Worm (Caenorhabditis elegans) whole organism, young adult: ENCODE measurements around the gene Y32G9A.5.
A peak's percentile ranks its signal among the peaks of the same experiment; 100 is the strongest.

Experiments used
- B0261.1 ChIP-seq: sonication (generic microtip); optimal IDR thresholded peaks from 2 replicates; lab custom pipeline; 2016; ENCODE audit warnings: mild to moderate bottlenecking, missing genetic modification characterization, moderate library complexity, missing compliant biosample characterization
- B0336.3 ChIP-seq: fragments of 200-800 bp; sonication (Bioruptor generic); IDR thresholded peaks from 2 replicates; pipeline ENCODE4 v1.3.6; 2022; ENCODE audit warnings: missing genetic modification characterization, missing compliant biosample characterization
- C06A6.2 ChIP-seq: fragments of 200-800 bp; sonication (Bioruptor generic); conservative IDR thresholded peaks from 2 replicates; pipeline ENCODE4 v1.3.6; 2022; ENCODE audit warnings: missing genetic modification characterization, missing compliant biosample characterization
- D2030.7 ChIP-seq: fragments of 200-800 bp; sonication (Bioruptor generic); IDR thresholded peaks from 2 replicates; pipeline ENCODE4 v1.3.6; 2022; ENCODE audit warnings: missing genetic modification reagents, missing genetic modification characterization, missing compliant biosample characterization
- F37B4.10 ChIP-seq: fragments of 200-800 bp; sonication (Bioruptor generic); IDR thresholded peaks from 2 replicates; pipeline ENCODE4 v1.3.6; 2022; ENCODE audit warnings: missing genetic modification characterization, missing compliant biosample characterization
- F39B2.1 ChIP-seq: fragments of 200-800 bp; sonication (Bioruptor generic); IDR thresholded peaks from 2 replicates; pipeline ENCODE4 v1.3.6; 2022; ENCODE audit warnings: missing genetic modification reagents, missing genetic modification characterization, missing compliant biosample characterization
- F49E8.2 ChIP-seq: sonication (generic microtip); optimal IDR thresholded peaks from 3 replicates; lab custom pipeline; 2017; ENCODE audit warnings: missing genetic modification characterization, mild to moderate bottlenecking, missing compliant biosample characterization, antibody characterized with exemption, moderate library complexity; ENCODE audit not compliant: insufficient read depth
- F52B5.7 ChIP-seq: sonication (generic microtip); optimal IDR thresholded peaks from 2 replicates; lab custom pipeline; 2016; ENCODE audit warnings: mild to moderate bottlenecking, missing genetic modification characterization, missing compliant biosample characterization
- K12H6.12 ChIP-seq: fragments of 200-800 bp; sonication (Bioruptor generic); optimal IDR thresholded peaks from 2 replicates; lab custom pipeline; 2018; ENCODE audit warnings: mild to moderate bottlenecking, missing genetic modification characterization, missing compliant biosample characterization
- T26A5.8 ChIP-seq: sonication (generic microtip); optimal IDR thresholded peaks from 2 replicates; lab custom pipeline; 2016; ENCODE audit warnings: missing genetic modification characterization, missing compliant biosample characterization
- Y56A3A.18 ChIP-seq: fragments of 200-800 bp; sonication (Bioruptor generic); IDR thresholded peaks from 2 replicates; pipeline ENCODE4 v1.3.6; 2022; ENCODE audit warnings: missing genetic modification reagents, missing genetic modification characterization, missing compliant biosample characterization
- Y79H2A.3 ChIP-seq: fragments of 200-800 bp; sonication (Bioruptor generic); conservative IDR thresholded peaks from 2 replicates; pipeline ENCODE4 v1.3.6; 2022; ENCODE audit warnings: missing genetic modification reagents, missing genetic modification characterization, missing compliant biosample characterization
- Y95B8A.8 ChIP-seq: fragments of 200-800 bp; sonication (Bioruptor generic); IDR thresholded peaks from 2 replicates; pipeline ENCODE4 v1.3.6; 2022; ENCODE audit warnings: missing genetic modification reagents, missing genetic modification characterization, missing compliant biosample characterization
- ama-1 ChIP-seq, 3 experiments: fragments of 150-350 bp in 1 of 3; sonication (generic microtip) in 2 of 3; optimal IDR thresholded peaks; 2 replicates each; lab custom pipeline; 2014 to 2018; ENCODE audit warnings: missing biosample characterization in 2 of 3, missing genetic modification characterization in 2 of 3, missing genetic modification reagents in 2 of 3
- aptf-3 ChIP-seq: fragments of 200-800 bp; sonication (Bioruptor generic); IDR thresholded peaks from 2 replicates; pipeline ENCODE4 v1.3.6; 2022; ENCODE audit warnings: missing genetic modification characterization, missing compliant biosample characterization
- atf-7 ChIP-seq: sonication (generic microtip); optimal IDR thresholded peaks from 2 replicates; lab custom pipeline; 2017; ENCODE audit warnings: mild to moderate bottlenecking, missing genetic modification characterization, missing compliant biosample characterization
- attf-5 ChIP-seq: fragments of 200-800 bp; sonication (Bioruptor generic); optimal IDR thresholded peaks from 2 replicates; lab custom pipeline; 2018; ENCODE audit warnings: mild to moderate bottlenecking, missing genetic modification characterization, missing compliant biosample characterization
- bed-2 ChIP-seq: fragments of 200-800 bp; sonication (Bioruptor generic); IDR thresholded peaks from 2 replicates; pipeline ENCODE4 v1.3.6; 2022; ENCODE audit warnings: missing genetic modification reagents, missing genetic modification characterization, missing compliant biosample characterization
- cebp-2 ChIP-seq: fragments of 200-800 bp; sonication (Bioruptor generic); IDR thresholded peaks from 2 replicates; pipeline ENCODE4 v1.3.6; 2022; ENCODE audit warnings: missing genetic modification characterization, missing compliant biosample characterization
- ceh-40 ChIP-seq: fragments of 200-800 bp; sonication (Bioruptor generic); IDR thresholded peaks from 2 replicates; pipeline ENCODE4 v1.3.6; 2022; ENCODE audit warnings: missing genetic modification characterization, missing compliant biosample characterization
- chd-7 ChIP-seq: sonication (generic microtip); optimal IDR thresholded peaks from 2 replicates; lab custom pipeline; 2016; ENCODE audit warnings: mild to moderate bottlenecking, missing genetic modification characterization, moderate library complexity, missing compliant biosample characterization
- dox-1 ChIP-seq: fragments of 200-800 bp; sonication (Bioruptor generic); IDR thresholded peaks from 2 replicates; pipeline ENCODE4 v1.3.6; 2022; ENCODE audit warnings: missing genetic modification reagents, missing genetic modification characterization, missing compliant biosample characterization
- dpff-1 ChIP-seq: sonication (generic microtip); optimal IDR thresholded peaks from 2 replicates; lab custom pipeline; 2017; ENCODE audit warnings: mild to moderate bottlenecking, missing genetic modification characterization, missing compliant biosample characterization
- egl-44 ChIP-seq: fragments of 200-800 bp; sonication (Bioruptor generic); IDR thresholded peaks from 2 replicates; pipeline ENCODE4 v1.3.6; 2022; ENCODE audit warnings: missing genetic modification reagents, missing genetic modification characterization, missing compliant biosample characterization
- egrh-3 ChIP-seq: fragments of 200-800 bp; sonication (Bioruptor generic); IDR thresholded peaks from 2 replicates; pipeline ENCODE4 v1.3.6; 2022; ENCODE audit warnings: missing genetic modification reagents, missing genetic modification characterization, missing compliant biosample characterization
- ekl-4 ChIP-seq: fragments of 200-800 bp; sonication (Bioruptor generic); IDR thresholded peaks from 2 replicates; pipeline ENCODE4 v1.3.6; 2022; ENCODE audit warnings: missing genetic modification reagents, missing genetic modification characterization, missing compliant biosample characterization
- gei-17 ChIP-seq: fragments of 200-800 bp; sonication (Bioruptor generic); optimal IDR thresholded peaks from 2 replicates; lab custom pipeline; 2018; ENCODE audit warnings: mild to moderate bottlenecking, missing genetic modification characterization, missing compliant biosample characterization
- him-1 ChIP-seq: sonication (generic microtip); optimal IDR thresholded peaks from 2 replicates; lab custom pipeline; 2016; ENCODE audit warnings: missing genotype, missing genetic modification reagents, missing genetic modification characterization, missing compliant biosample characterization
- hlh-12 ChIP-seq: sonication (generic microtip); optimal IDR thresholded peaks from 2 replicates; lab custom pipeline; 2016; ENCODE audit warnings: missing genetic modification characterization, missing compliant biosample characterization
- hmg-1.2 ChIP-seq: fragments of 200-800 bp; sonication (Bioruptor generic); IDR thresholded peaks from 2 replicates; pipeline ENCODE4 v1.3.6; 2022; ENCODE audit warnings: missing genetic modification reagents, missing genetic modification characterization, missing compliant biosample characterization
- hrde-1 ChIP-seq: sonication (generic microtip); optimal IDR thresholded peaks from 2 replicates; lab custom pipeline; 2016; ENCODE audit warnings: missing genetic modification characterization, mild to moderate bottlenecking, missing compliant biosample characterization, moderate library complexity, missing genotype, missing genetic modification reagents, borderline replicate concordance
- let-607 ChIP-seq, 2 experiments: fragments of 200-800 bp in 1 of 2; sonication (Bioruptor generic) in 1 of 2; sonication (generic microtip) in 1 of 2; optimal IDR thresholded peaks; 2 replicates each; lab custom pipeline; 2016 to 2018; ENCODE audit warnings: mild to moderate bottlenecking in 2 of 2, missing compliant biosample characterization in 2 of 2, missing genetic modification characterization in 2 of 2, moderate library complexity in 2 of 2, missing genotype in 1 of 2
- lin-26 ChIP-seq: fragments of 200-800 bp; sonication (Bioruptor generic); IDR thresholded peaks from 2 replicates; pipeline ENCODE4 v1.3.6; 2022; ENCODE audit warnings: missing genetic modification reagents, missing genetic modification characterization, missing compliant biosample characterization
- lin-54 ChIP-seq: fragments of 200-800 bp; sonication (Bioruptor generic); optimal IDR thresholded peaks from 2 replicates; lab custom pipeline; 2018; ENCODE audit warnings: mild to moderate bottlenecking, missing genetic modification characterization, missing compliant biosample characterization
- lsl-1 ChIP-seq: fragments of 200-800 bp; sonication (Bioruptor generic); optimal IDR thresholded peaks from 2 replicates; lab custom pipeline; 2018; ENCODE audit warnings: mild to moderate bottlenecking, missing genetic modification characterization, moderate library complexity, missing compliant biosample characterization
- lsy-27 ChIP-seq: sonication (generic microtip); optimal IDR thresholded peaks from 2 replicates; lab custom pipeline; 2017; ENCODE audit warnings: missing genetic modification characterization, mild to moderate bottlenecking, missing compliant biosample characterization, antibody characterized with exemption, missing genotype, borderline replicate concordance; ENCODE audit not compliant: insufficient read depth
- madf-3 ChIP-seq: fragments of 200-800 bp; sonication (Bioruptor generic); IDR thresholded peaks from 2 replicates; pipeline ENCODE4 v1.3.6; 2022; ENCODE audit warnings: missing genetic modification reagents, missing genetic modification characterization, missing compliant biosample characterization
- mcd-1 ChIP-seq: fragments of 200-800 bp; sonication (Bioruptor generic); IDR thresholded peaks from 2 replicates; pipeline ENCODE4 v1.3.6; 2022; ENCODE audit warnings: missing genetic modification reagents, missing genetic modification characterization, missing compliant biosample characterization
- nhr-179 ChIP-seq: sonication (generic microtip); optimal IDR thresholded peaks from 2 replicates; lab custom pipeline; 2016; ENCODE audit warnings: mild to moderate bottlenecking, missing genetic modification characterization, missing compliant biosample characterization
- pha-4 ChIP-seq: fragments of 150-350 bp; sonication (generic microtip); optimal IDR thresholded peaks from 2 replicates; lab custom pipeline; 2014; ENCODE audit warnings: missing biosample characterization, missing genetic modification reagents, missing genetic modification characterization
- repo-1 ChIP-seq: sonication (generic microtip); optimal IDR thresholded peaks from 2 replicates; lab custom pipeline; 2017; ENCODE audit warnings: mild to moderate bottlenecking, missing genetic modification characterization, missing compliant biosample characterization
- somi-1 ChIP-seq: fragments of 200-800 bp; sonication (Bioruptor generic); optimal IDR thresholded peaks from 2 replicates; lab custom pipeline; 2018; ENCODE audit warnings: mild to moderate bottlenecking, missing genetic modification characterization, missing compliant biosample characterization
- zfh-2 ChIP-seq: fragments of 200-800 bp; sonication (Bioruptor generic); conservative IDR thresholded peaks from 2 replicates; pipeline ENCODE4 v1.3.6; 2022; ENCODE audit warnings: missing genetic modification reagents, missing genetic modification characterization, missing compliant biosample characterization
- ztf-18 ChIP-seq: sonication (generic microtip); optimal IDR thresholded peaks from 2 replicates; lab custom pipeline; 2016; ENCODE audit warnings: missing genotype, mild to moderate bottlenecking, missing genetic modification characterization, missing compliant biosample characterization
- ztf-25 ChIP-seq: fragments of 200-800 bp; sonication (Bioruptor generic); IDR thresholded peaks from 2 replicates; pipeline ENCODE4 v1.3.6; 2022; ENCODE audit warnings: missing genetic modification reagents, missing genetic modification characterization, missing compliant biosample characterization
- ztf-28 ChIP-seq: fragments of 200-800 bp; sonication (Bioruptor generic); IDR thresholded peaks from 2 replicates; pipeline ENCODE4 v1.3.6; 2022; ENCODE audit warnings: missing genetic modification reagents, missing genetic modification characterization, missing compliant biosample characterization

Gene Y32G9A.5

ce11 chrV:1874827-1875226, 32.6 kb upstream of the Y32G9A.5 start:
- TF ChIP-seq Y79H2A.3 (no peak), mcd-1 (GFP tag; lab: Robert Waterston, UW) (0 out of 2 replicates have a peak, but pooled peaks have one; percentile 16), pha-4 (no peak), gei-17 (GFP tag; lab: Kevin White, UChicago) (no peak), nhr-179 (tag; lab: Kevin White, UChicago) (no peak), zfh-2 (GFP tag; lab: Robert Waterston, UW) (peak; percentile 74), Y95B8A.8 (GFP tag; lab: Robert Waterston, UW) (no peak), F39B2.1 (no peak), madf-3 (0 out of 2 replicates have a peak, but pooled peaks have one; percentile 65)

ce11 chrV:1875497-1875988, 31.9 kb upstream of the Y32G9A.5 start:
- TF ChIP-seq egrh-3 (GFP tag; lab: Robert Waterston, UW) (no peak), ztf-25 (GFP tag; lab: Robert Waterston, UW) (peak; percentile 77; the same call in 1 of the 2 replicates), bed-2 (GFP tag; lab: Robert Waterston, UW) (no peak), somi-1 (GFP tag; lab: Kevin White, UChicago) (no peak), T26A5.8 (tag; lab: Kevin White, UChicago) (peak; percentile 92), repo-1 (tag; lab: Kevin White, UChicago) (peak; percentile 87), dox-1 (peak; percentile 59), ama-1 (optimal IDR thresholded peaks at IDR 0.05; lab: Kevin White, UChicago) (no peak), ama-1 (GFP tag; optimal IDR thresholded peaks at IDR 0.05; lab: Kevin White, UChicago) (peak in 1 of 2 experiments; percentile 61), K12H6.12 (tag; lab: Kevin White, UChicago) (peak; percentile 55), lsy-27 (no peak), C06A6.2 (no peak), atf-7 (tag; lab: Kevin White, UChicago) (peak; percentile 76), him-1 (peak; percentile 60), ztf-18 (tag; lab: Kevin White, UChicago) (no peak), ekl-4 (GFP tag; lab: Robert Waterston, UW) (peak; percentile 90), cebp-2 (peak; percentile 59; the same call in 1 of the 2 replicates), F49E8.2 (tag; lab: Kevin White, UChicago) (peak; percentile 71), ceh-40 (peak; percentile 70; the same call in 1 of the 2 replicates), B0336.3 (peak; percentile 94), ztf-28 (GFP tag; lab: Robert Waterston, UW) (0 out of 2 replicates have a peak, but pooled peaks have one; percentile 60), F52B5.7 (tag; lab: Kevin White, UChicago) (peak; percentile 96), pha-4 (no peak), gei-17 (GFP tag; lab: Kevin White, UChicago) (peak; percentile 53), F37B4.10 (no peak), attf-5 (GFP tag; lab: Kevin White, UChicago) (peak; percentile 27), hmg-1.2 (GFP tag; lab: Robert Waterston, UW) (peak; percentile 48), chd-7 (tag; lab: Kevin White, UChicago) (peak; percentile 91), Y95B8A.8 (GFP tag; lab: Robert Waterston, UW) (peak; percentile 81), B0261.1 (tag; lab: Kevin White, UChicago) (peak; percentile 38), Y56A3A.18 (GFP tag; lab: Robert Waterston, UW) (peak; percentile 80; the same call in 1 of the 2 replicates), hrde-1 (tag; lab: Kevin White, UChicago) (peak; percentile 13), D2030.7 (GFP tag; lab: Robert Waterston, UW) (peak; percentile 68), dpff-1 (tag; lab: Kevin White, UChicago) (peak; percentile 69), lsl-1 (GFP tag; lab: Kevin White, UChicago) (peak; percentile 46), lin-26 (GFP tag; lab: Robert Waterston, UW) (peak; percentile 75), lin-54 (GFP tag; lab: Kevin White, UChicago) (peak; percentile 60), hlh-12 (tag; lab: Kevin White, UChicago) (no peak), aptf-3 (GFP tag; lab: Robert Waterston, UW) (peak; percentile 89), let-607 (tag; optimal IDR thresholded peaks at IDR 0.05; lab: Kevin White, UChicago) (peak in 1 of 2 experiments; percentile 40), egl-44 (GFP tag; lab: Robert Waterston, UW) (peak; percentile 32; the same call in 1 of the 2 replicates)
